Fruit fly (Drosophila melanogaster): ENCODE measurements around the gene CG11537.

Gene CG11537

DNA sequence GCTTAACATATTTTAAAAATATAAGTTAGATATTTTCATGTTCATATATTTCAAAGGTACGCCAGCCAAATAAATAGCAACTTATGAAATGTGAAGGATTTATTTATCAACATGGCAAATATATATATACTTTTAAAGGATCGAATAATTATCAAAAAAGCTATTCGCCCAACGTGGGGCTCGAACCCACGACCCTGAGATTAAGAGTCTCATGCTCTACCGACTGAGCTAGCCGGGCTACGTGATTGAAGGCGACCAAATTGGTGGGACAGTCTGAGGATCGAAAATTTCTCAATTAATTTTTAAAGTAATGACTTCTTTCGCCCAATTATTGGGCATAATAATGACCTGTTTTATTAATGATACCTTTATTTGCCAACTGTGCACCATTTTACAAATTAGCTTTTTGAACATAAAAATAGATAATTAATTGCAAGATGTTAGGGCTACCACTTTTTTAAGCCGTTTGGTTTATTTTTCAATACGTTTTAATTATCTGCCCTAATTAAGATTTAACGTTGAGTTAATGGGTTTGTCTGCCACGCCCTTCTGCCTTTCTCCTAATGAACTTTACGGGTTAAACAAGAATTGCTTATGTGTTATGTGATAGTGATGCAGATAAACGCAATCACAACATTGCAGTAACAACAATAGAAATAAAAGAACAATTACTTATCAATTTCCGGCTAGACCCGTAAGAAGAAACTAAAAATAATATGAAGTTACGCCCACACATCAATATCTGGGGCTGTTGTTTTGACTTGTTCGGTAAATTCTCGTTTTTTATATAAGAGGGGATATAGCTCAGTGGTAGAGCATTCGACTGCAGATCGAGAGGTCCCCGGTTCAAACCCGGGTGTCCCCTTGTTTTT, 46.3 kb downstream of the CG11537 start:
- no peak for TF ChIP-seq noc (tag; optimal IDR thresholded peaks at IDR 0.05)

DNA sequence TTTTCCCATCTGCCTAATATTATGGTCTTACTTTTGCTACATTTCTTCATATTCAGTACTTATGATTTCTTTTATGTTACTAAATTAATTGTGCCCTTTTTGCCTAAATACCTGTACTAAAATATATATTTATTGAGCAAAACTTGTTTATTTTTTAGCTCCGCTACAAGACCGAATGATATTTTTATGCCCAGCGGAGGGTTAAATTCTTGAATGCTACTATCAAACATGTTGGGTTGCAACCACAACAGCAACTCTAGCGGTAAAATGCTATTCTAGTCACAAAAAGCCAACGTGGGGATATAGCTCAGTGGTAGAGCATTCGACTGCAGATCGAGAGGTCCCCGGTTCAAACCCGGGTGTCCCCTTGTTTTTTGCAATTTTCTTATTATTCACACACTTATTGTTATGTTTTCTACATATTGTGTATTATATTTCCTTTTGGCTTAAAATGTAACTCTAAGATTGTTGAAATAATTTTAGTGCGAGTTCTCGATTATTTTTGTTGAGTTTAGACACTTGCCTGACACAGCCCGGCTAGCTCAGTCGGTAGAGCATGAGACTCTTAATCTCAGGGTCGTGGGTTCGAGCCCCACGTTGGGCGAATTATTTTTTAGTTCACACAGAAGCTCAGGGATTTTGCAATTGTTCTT, 47.1 kb downstream of the CG11537 start:
- peak; percentile 22 for TF ChIP-seq noc (tag; optimal IDR thresholded peaks at IDR 0.05)

DNA sequence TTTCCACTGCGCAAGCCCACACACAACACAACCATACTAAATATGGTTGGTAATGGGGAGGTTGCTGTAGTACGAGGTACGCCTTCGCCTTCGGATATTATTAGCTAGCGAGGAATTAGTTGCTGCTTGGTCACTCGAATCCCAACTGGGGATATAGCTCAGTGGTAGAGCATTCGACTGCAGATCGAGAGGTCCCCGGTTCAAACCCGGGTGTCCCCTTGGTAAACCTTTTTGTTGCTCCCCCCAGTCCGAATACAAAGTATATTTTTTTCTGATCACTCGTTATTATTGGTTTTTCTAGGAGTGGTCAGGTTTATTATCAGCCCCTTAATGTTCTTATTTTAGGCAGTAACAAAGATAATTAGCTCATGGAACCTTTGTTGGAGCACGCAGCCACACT, 47.7 kb downstream of the CG11537 start:
- TF ChIP-seq noc (tag; optimal IDR thresholded peaks at IDR 0.05), result no peak

DNA sequence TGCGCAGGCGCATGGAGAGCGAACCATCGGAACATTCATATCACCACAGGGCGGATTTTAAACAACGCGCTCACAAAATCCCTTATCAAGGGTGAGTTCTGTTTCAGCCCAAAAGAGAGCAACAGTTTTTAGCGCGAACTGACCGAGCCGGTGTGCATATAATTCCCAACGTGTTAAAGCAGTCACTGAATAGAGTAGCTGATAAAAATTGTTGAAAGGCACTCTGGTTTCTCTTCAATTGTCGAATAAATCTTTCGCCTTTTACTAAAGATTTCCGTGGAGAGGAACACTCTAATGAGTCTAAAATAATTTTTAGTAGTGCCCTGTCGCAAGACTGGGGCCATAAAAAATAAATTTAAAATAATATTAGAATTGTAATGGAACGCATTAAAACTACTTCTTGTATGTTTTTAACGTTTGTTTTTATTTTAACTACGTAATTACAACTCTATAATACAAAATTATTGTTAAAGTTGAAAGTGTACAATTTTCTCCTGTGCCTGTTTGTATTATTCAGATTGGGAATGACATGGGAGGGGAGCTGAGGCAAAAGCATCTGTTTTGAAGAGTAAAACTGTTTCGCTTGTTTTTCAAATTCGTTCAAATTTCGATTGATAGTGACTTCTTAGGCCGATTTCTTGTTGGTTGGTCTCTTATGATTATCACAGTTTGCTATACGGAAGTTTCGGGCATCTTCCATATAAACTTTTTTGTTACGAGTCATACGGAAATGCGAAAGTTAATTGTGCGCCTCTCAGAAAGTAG, 52.5 kb downstream of the CG11537 start:
- peak; percentile 14 for TF ChIP-seq noc (tag; optimal IDR thresholded peaks at IDR 0.05)

DNA sequence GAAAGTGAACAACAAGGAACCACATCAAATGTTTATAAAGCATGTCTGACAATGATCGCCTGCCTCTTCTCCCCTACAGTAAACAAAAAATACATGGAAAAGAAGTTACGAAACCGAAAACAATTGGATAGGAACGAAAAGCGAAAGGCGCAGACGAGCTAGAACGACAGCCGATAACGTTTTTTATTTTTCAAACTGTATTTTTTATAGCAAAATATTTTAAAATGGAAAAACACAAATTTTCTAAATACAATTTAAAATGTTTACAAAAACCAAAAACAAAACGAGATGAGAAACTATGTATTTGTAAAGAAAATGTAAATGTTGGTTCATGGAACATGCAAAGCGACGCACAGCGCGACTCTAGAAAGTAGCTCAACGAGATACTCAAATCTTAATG, 54.2 kb downstream of the CG11537 start:
- no peak for TF ChIP-seq noc (tag; optimal IDR thresholded peaks at IDR 0.05)

DNA sequence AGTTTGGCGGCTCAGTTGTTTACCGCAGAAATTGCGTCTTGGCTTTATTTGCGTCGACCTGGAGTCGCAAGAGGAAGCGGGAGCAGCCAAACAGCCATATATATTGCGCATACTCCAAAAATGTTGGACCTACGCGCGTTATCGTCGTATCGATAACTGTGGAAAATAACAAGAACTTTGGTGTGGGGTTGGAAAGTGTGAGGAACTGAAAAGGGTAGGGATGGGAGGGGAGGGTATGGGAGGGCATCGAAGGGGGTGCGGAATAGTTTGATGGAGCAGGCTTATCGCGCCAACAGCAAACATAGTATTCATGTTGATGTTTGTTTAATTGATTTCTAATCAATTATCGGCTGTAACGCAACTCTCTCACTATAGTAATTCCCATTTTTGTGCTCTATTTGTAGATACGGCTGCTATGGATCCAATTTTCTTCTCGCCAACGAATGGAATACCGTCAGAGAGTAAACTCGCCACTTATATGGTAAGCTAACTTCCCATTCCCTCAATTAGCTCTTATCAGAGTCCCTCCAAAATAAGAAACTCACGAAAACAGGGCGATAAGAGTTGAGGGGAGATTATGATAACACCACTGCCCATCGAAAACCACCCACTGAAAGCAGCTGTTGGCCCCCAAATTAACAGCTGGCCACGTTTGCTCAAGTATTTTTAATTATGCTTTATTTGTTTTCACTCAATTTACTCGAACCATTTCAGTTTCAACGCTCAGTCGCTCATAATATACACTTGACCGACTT, 59.8 kb downstream of the CG11537 start:
- peak; percentile 10 for TF ChIP-seq noc (tag; optimal IDR thresholded peaks at IDR 0.05)

DNA sequence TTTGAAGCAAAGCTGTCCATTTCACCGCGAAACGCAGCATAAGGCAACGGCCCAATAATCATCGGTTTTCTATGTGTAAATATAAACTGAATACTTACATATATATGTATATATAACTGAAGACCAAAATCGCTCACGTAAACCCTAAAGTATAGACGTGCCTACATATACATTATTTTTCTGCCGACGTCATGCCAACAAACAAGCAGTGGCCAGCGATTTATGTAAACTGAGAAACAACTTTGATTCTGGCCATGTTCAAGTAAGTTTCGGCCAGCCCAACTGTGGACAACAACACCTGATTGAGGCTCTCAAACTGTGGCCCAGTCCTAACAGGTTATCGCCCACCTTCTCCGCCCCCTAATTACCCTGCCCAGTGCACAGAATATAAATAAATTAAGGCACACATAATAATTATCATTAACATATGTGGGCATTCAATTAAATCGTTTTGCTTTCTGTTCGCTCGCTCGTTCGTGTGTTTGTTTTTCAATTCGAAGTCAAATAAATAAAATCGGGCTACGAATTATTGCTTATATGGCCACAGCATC, 61.2 kb downstream of the CG11537 start:
- TF ChIP-seq noc (tag; optimal IDR thresholded peaks at IDR 0.05), result no peak

DNA sequence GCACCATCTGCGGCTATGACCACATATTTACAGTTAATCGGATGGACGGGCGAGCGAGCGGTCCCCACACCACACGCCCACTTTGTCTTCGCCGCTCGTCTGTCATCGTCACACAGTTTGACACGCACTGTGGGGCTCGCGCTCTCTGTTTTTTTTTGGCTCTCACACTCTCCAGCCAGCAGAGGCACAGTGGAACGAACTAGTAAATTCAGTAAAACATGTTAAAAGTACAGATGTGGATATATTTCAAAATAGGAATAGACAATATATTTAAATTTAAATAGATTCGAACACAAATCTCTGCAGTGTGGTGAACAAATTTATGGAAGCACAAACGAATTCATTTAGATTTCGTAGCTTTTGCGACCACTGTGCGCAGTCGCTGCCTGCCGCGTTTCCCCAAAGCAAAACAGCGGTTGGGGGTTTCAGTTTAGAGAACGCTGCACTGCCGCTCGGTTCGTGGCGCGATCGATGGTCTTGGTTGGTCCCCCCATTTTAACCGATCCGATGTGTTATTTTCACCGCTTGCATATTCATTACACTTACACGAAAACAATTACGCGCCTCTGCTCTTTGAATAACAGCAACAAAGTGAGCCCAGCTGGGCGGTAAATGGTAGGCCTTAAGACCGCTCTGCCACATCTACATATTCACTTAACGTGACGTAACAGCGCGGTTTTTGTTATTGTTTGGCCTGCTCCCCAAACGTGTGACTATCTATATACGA, 61.9 kb downstream of the CG11537 start:
- peak; percentile 99 for TF ChIP-seq noc (tag; optimal IDR thresholded peaks at IDR 0.05)

DNA sequence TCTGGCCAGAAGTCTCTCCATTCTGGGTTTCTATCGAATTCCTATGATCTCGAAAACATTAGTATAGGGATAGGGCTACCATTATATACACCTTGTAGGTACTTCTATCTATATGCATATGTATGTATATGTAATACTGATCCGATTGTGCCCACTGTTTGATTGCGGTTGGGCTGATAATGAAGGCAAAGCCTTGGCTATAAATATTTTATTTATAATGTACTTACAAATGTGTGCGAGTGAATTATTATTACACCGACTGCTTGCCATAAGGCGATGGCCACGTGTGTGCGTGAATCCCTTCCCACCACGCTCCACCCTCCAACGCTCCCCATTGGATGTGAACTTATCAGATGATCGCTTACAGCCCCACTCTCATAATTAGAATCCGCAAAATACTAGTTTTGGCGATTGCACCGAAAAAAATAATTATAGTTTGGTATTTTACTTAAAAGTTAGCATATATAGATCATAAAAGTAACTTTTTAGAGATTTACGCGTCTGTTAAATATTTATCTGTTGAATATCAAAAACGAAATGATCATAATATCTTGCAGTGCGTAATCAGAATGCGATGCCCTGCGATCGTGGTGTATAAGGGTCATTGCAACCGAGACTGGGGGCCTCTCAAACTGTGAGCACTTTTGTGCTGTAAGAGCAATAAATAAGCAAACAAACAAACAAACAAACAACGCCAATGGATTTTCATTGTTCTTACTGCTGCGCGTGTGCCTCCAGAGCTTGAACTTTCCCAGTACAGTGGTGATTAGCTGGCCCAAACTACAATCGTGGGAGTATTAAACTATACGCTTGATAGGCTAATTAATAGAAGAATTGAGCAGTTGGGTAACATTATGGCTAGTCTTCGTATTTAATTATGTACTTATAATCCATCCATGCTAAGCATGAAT, 62.9 kb downstream of the CG11537 start:
- no peak for TF ChIP-seq noc (tag; optimal IDR thresholded peaks at IDR 0.05)

DNA sequence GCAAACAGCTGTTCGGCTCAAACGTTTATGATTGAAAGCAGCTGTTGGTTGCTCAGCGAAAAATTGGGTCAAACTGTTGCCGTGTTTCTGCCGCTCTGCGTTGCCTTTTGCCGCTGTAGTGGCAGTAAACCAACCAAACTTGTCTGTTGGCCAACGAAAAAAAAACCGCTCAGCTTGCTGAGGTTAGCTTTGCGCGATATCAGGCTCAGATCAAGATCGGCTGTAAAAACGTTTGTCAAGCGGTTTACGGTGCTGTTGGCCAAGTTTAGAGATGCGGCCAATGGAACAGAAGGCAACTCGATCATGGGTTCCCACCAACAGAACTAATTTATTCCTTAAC, 64.1 kb downstream of the CG11537 start:
- no peak for TF ChIP-seq noc (tag; optimal IDR thresholded peaks at IDR 0.05)

DNA sequence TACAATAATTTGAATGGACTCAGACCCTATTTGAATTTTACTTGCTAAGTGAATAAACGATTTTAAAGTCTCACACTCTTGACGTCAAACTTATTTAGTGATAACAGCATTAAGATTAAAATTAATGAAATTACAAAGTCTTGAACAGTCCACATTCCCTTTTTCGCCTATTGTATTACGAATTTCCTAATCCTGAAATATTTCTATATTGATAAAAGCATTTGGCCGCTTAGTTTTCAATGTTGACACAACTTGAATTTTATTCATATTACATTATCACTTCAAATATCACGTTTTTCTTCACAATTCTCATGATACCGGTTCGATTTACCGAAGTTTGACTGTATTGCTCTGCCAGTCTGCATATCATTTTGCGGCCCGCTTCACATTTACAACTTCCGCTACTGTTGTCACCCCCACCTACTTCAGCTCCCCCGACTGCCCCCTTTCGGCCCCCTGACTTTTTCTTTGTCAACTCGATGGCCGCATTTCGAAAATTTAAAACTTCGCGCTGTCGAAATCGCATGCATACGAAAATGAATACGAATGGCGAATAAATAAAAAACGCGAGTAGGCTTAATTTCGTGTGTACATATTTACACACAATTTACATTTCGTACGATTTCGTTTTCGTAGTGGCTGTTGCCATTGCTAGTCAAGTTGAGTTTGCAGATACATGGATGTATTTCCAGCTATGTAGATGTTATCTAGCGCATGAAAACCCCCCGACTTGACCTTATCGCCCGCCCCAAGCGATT, 64.7 kb downstream of the CG11537 start:
- peak; percentile 34 for TF ChIP-seq noc (tag; optimal IDR thresholded peaks at IDR 0.05)
